Fruit fly (Drosophila melanogaster) S2 (cell line): ENCODE measurements around the gene CG31816.

Experiments used
- CG8478 ChIP-seq: fragments of >200 bp; optimal IDR thresholded peaks from 2 replicates; lab custom pipeline; 2018
- CTCF ChIP-seq, 2 experiments: fragments of >200 bp; optimal IDR thresholded peaks; 2 replicates each; lab custom pipeline; 2018

dm6 chr2L:16542246-16542645 is at the start of gene CG31816:
- no peak for TF ChIP-seq CTCF (optimal IDR thresholded peaks at IDR 0.05; lab: Kevin White, UChicago)
- no peak for TF ChIP-seq CG8478
